Worm (Caenorhabditis elegans) whole organism, L4 larva: Measurements from ENCODE around the gene nlp-3.

ENCODE experiments used
- F26F4.8 ChIP-seq: fragments of 200-800 bp; sonication (Bioruptor generic); conservative IDR thresholded peaks from 2 replicates; pipeline ENCODE4 v1.3.6; 2022; ENCODE audit warnings: missing genetic modification characterization, missing compliant biosample characterization
- F44E2.7 ChIP-seq: fragments of 200-800 bp; sonication (Bioruptor generic); IDR thresholded peaks from 2 replicates; pipeline ENCODE4 v2.1.2; 2022; ENCODE audit warnings: missing genetic modification characterization, missing compliant biosample characterization
- T20F7.1 ChIP-seq: fragments of 200-800 bp; sonication (Bioruptor generic); optimal IDR thresholded peaks from 2 replicates; lab custom pipeline; 2018; ENCODE audit warnings: mild to moderate bottlenecking, missing genetic modification characterization, missing compliant biosample characterization
- ZK337.2 ChIP-seq: fragments of 200-800 bp; sonication (Bioruptor generic); IDR thresholded peaks from 2 replicates; pipeline ENCODE4 v1.3.6; 2022; ENCODE audit warnings: missing genetic modification reagents, missing genetic modification characterization, missing compliant biosample characterization
- ZK546.5 ChIP-seq, 2 experiments: sonication (generic microtip); optimal IDR thresholded peaks; 2 replicates each; lab custom pipeline; 2017; ENCODE audit warnings: missing biosample characterization in 2 of 2, missing genetic modification characterization in 2 of 2
- aha-1 ChIP-seq: fragments of 150-350 bp; peaks from one replicate; lab custom pipeline; 2014; ENCODE audit warnings: missing biosample characterization, missing genetic modification characterization
- ama-1 ChIP-seq: fragments of 150-350 bp; optimal IDR thresholded peaks from 2 replicates; lab custom pipeline; 2014; ENCODE audit warnings: inconsistent platforms, mixed read lengths
- ceh-20 ChIP-seq: fragments of 200-800 bp; sonication (Bioruptor generic); IDR thresholded peaks from 2 replicates; pipeline ENCODE4 v1.3.6; 2022; ENCODE audit warnings: missing genetic modification reagents, missing genetic modification characterization, missing compliant biosample characterization
- ceh-28 ChIP-seq: fragments of 150-350 bp; optimal IDR thresholded peaks from 2 replicates; lab custom pipeline; 2014; ENCODE audit warnings: missing biosample characterization, missing genetic modification reagents, missing genetic modification characterization
- daf-12 ChIP-seq: fragments of 150-350 bp; optimal IDR thresholded peaks from 2 replicates; lab custom pipeline; 2014; ENCODE audit warnings: missing biosample characterization, missing genetic modification reagents, missing genetic modification characterization
- daf-16 ChIP-seq, 3 experiments: sonication (generic microtip); optimal IDR thresholded peaks; 2 replicates each; lab custom pipeline; 2016 to 2017; ENCODE audit warnings: missing genetic modification characterization in 3 of 3, missing genetic modification reagents in 3 of 3, mild to moderate bottlenecking in 2 of 3, missing compliant biosample characterization in 2 of 3, missing biosample characterization in 1 of 3, moderate library complexity in 1 of 3
- daf-19 ChIP-seq: fragments of 200-800 bp; sonication (Bioruptor generic); conservative IDR thresholded peaks from 2 replicates; pipeline ENCODE4 v1.3.6; 2022; ENCODE audit warnings: missing genetic modification characterization, missing compliant biosample characterization
- dmd-8 ChIP-seq: fragments of 200-800 bp; sonication (Bioruptor generic); IDR thresholded peaks from 2 replicates; pipeline ENCODE4 v1.3.6; 2022; ENCODE audit warnings: missing genetic modification characterization, missing compliant biosample characterization
- dmd-9 ChIP-seq: fragments of 200-800 bp; sonication (Bioruptor generic); IDR thresholded peaks from 2 replicates; pipeline ENCODE4 v1.3.6; 2022; ENCODE audit warnings: missing genetic modification reagents, missing genetic modification characterization, missing compliant biosample characterization
- dve-1 ChIP-seq: sonication (generic microtip); optimal IDR thresholded peaks from 2 replicates; lab custom pipeline; 2017; ENCODE audit warnings: antibody characterized with exemption, mild to moderate bottlenecking, missing genetic modification characterization, missing compliant biosample characterization; ENCODE audit not compliant: insufficient read depth
- fkh-10 ChIP-seq: fragments of 150-350 bp; optimal IDR thresholded peaks from 2 replicates; lab custom pipeline; 2014; ENCODE audit warnings: missing biosample characterization, missing genetic modification reagents, missing genetic modification characterization
- jun-1 ChIP-seq: fragments of 150-350 bp; optimal IDR thresholded peaks from 2 replicates; lab custom pipeline; 2014; ENCODE audit warnings: missing biosample characterization, missing genetic modification reagents, missing genetic modification characterization
- lim-7 ChIP-seq: fragments of 200-800 bp; sonication (Bioruptor generic); IDR thresholded peaks from 2 replicates; pipeline ENCODE4 v1.3.6; 2022; ENCODE audit warnings: missing genetic modification characterization, missing compliant biosample characterization
- madf-5 ChIP-seq, 2 experiments: fragments of 200-800 bp; sonication (Bioruptor generic); IDR thresholded peaks; 2 replicates each; pipeline ENCODE4 v1.3.6; 2022; ENCODE audit warnings: missing compliant biosample characterization in 2 of 2, missing genetic modification characterization in 2 of 2
- mdl-1 ChIP-seq, 2 experiments: fragments of 150-350 bp in 1 of 2; sonication (generic microtip) in 1 of 2; optimal IDR thresholded peaks; 2 replicates each; lab custom pipeline; 2014 to 2017; ENCODE audit warnings: missing biosample characterization in 2 of 2, missing genetic modification characterization in 2 of 2
- mes-2 ChIP-seq: sonication (generic microtip); optimal IDR thresholded peaks from 2 replicates; lab custom pipeline; 2016; ENCODE audit warnings: missing genotype, mild to moderate bottlenecking, missing genetic modification characterization, missing compliant biosample characterization; ENCODE audit not compliant: poor library complexity, severe bottlenecking
- nhr-10 ChIP-seq: fragments of 150-350 bp; optimal IDR thresholded peaks from 2 replicates; lab custom pipeline; 2014; ENCODE audit warnings: missing biosample characterization, missing genetic modification characterization
- nhr-102 ChIP-seq: sonication (generic microtip); optimal IDR thresholded peaks from 2 replicates; lab custom pipeline; 2016; ENCODE audit warnings: mild to moderate bottlenecking, missing genetic modification characterization, moderate library complexity, missing compliant biosample characterization
- nhr-25 ChIP-seq: sonication (generic microtip); optimal IDR thresholded peaks from 2 replicates; lab custom pipeline; 2017; ENCODE audit warnings: missing genetic modification characterization, mild to moderate bottlenecking, missing compliant biosample characterization, antibody characterized with exemption, moderate library complexity, borderline replicate concordance; ENCODE audit not compliant: insufficient read depth
- nhr-28 ChIP-seq: fragments of 150-350 bp; optimal IDR thresholded peaks from 2 replicates; lab custom pipeline; 2014; ENCODE audit warnings: missing biosample characterization, missing genetic modification characterization
- nhr-41 ChIP-seq: fragments of 200-800 bp; sonication (Bioruptor generic); IDR thresholded peaks from 2 replicates; pipeline ENCODE4 v1.3.6; 2022; ENCODE audit warnings: missing genetic modification reagents, missing genetic modification characterization, missing compliant biosample characterization
- nhr-48 ChIP-seq: sonication (generic microtip); optimal IDR thresholded peaks from 2 replicates; lab custom pipeline; 2016; ENCODE audit warnings: mild to moderate bottlenecking, missing genetic modification characterization, missing compliant biosample characterization
- nhr-76 ChIP-seq: fragments of 150-350 bp; optimal IDR thresholded peaks from 2 replicates; lab custom pipeline; 2014; ENCODE audit warnings: missing biosample characterization, missing genetic modification characterization
- pqm-1 ChIP-seq: sonication (generic microtip); optimal IDR thresholded peaks from 2 replicates; lab custom pipeline; 2017; ENCODE audit warnings: missing biosample characterization, missing genetic modification characterization
- sdz-12 ChIP-seq: fragments of 200-800 bp; sonication (Bioruptor generic); optimal IDR thresholded peaks from 2 replicates; lab custom pipeline; 2018; ENCODE audit warnings: mild to moderate bottlenecking, missing genetic modification characterization, missing compliant biosample characterization
- snpc-4 ChIP-seq: fragments of 150-350 bp; optimal IDR thresholded peaks from 2 replicates; lab custom pipeline; 2014; ENCODE audit warnings: missing biosample characterization, missing genetic modification characterization
- spr-1 ChIP-seq: sonication (generic microtip); optimal IDR thresholded peaks from 2 replicates; lab custom pipeline; 2016; ENCODE audit warnings: mild to moderate bottlenecking, missing genetic modification characterization, missing compliant biosample characterization
- tag-97 ChIP-seq: fragments of 200-800 bp; sonication (Bioruptor generic); IDR thresholded peaks from 2 replicates; pipeline ENCODE4 v1.3.6; 2022; ENCODE audit warnings: missing genetic modification characterization, missing compliant biosample characterization
- unc-62 ChIP-seq, 3 experiments: fragments of 150-350 bp in 1 of 3; sonication (generic microtip); optimal IDR thresholded peaks in 2 of 3; peaks in 1 of 3; 1 replicate in 1 of 3; 2 replicates in 2 of 3; lab custom pipeline; 2014 to 2017; ENCODE audit warnings: missing biosample characterization in 3 of 3, missing genetic modification characterization in 3 of 3, missing genetic modification reagents in 3 of 3, missing genotype in 1 of 3
- zfp-2 ChIP-seq: sonication (generic microtip); optimal IDR thresholded peaks from 2 replicates; lab custom pipeline; 2016; ENCODE audit warnings: mild to moderate bottlenecking, missing genetic modification characterization, missing compliant biosample characterization
- zip-11 ChIP-seq: fragments of 200-800 bp; sonication (Bioruptor generic); IDR thresholded peaks from 2 replicates; pipeline ENCODE4 v1.3.6; 2022; ENCODE audit warnings: missing genetic modification characterization, missing compliant biosample characterization
- zip-2 ChIP-seq: fragments of 150-350 bp; optimal IDR thresholded peaks from 2 replicates; lab custom pipeline; 2014; ENCODE audit warnings: missing biosample characterization, missing genetic modification characterization
- ztf-11 ChIP-seq: fragments of 150-350 bp; optimal IDR thresholded peaks from 2 replicates; lab custom pipeline; 2014; ENCODE audit warnings: missing biosample characterization, missing genetic modification characterization

nlp-3 gene

DNA sequence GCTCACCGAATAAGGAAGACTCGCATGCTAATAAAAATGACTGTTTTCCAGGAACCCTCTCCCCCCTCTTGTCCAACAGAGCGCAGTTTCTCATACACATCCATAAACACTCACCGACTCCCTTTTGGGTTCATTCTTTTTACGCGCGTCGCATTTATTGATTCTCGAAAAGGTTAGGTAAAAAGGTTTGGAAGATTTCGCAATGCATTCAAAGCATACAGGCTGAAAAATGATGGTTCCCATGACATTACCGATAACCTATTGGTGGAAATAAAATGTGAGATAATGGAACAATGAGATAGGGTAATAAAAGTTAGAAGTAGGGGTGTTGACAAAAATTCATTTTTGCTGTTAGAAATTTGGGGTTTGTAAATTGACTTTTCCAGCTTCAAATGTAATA, 19.8 kb downstream of the nlp-3 start:
- TF ChIP-seq ZK546.5 (tag; optimal IDR thresholded peaks at IDR 0.05; lab: Kevin White, UChicago) = no peak
- peak; percentile 10 for TF ChIP-seq aha-1 (tag; lab: Kevin White, UChicago)
- no peak for TF ChIP-seq nhr-76 (tag; lab: Kevin White, UChicago)
- TF ChIP-seq spr-1 (tag; lab: Kevin White, UChicago) = no peak
- TF ChIP-seq madf-5 (GFP tag; IDR thresholded peaks at IDR 0.05; lab: Robert Waterston, UW) = no peak
- TF ChIP-seq mes-2 (tag; lab: Kevin White, UChicago) = peak; percentile 12
- TF ChIP-seq jun-1 (tag; lab: Kevin White, UChicago) = no peak
- TF ChIP-seq zip-2 (tag; lab: Kevin White, UChicago) = no peak

ce11 chrX:13157112-13157768, 21.0 kb downstream of the nlp-3 start:
- no peak for TF ChIP-seq sdz-12
- TF ChIP-seq zfp-2 (tag; lab: Kevin White, UChicago) = no peak
- no peak for TF ChIP-seq T20F7.1 (GFP tag; lab: Kevin White, UChicago)
- TF ChIP-seq ceh-28 (tag; lab: Kevin White, UChicago) = peak; percentile 70
- peak; percentile 97 for TF ChIP-seq aha-1 (tag; lab: Kevin White, UChicago)
- peak in 1 of 2 experiments; percentile 34 for TF ChIP-seq unc-62 (GFP tag; optimal IDR thresholded peaks at IDR 0.05 in 1 of 2; lab: Kevin White, UChicago)
- no peak for TF ChIP-seq unc-62 (tag; optimal IDR thresholded peaks at IDR 0.05; lab: Kevin White, UChicago)
- TF ChIP-seq nhr-25 (tag; lab: Kevin White, UChicago) = peak; percentile 29
- no peak for TF ChIP-seq ZK337.2
- no peak for TF ChIP-seq nhr-41 (GFP tag; lab: Robert Waterston, UW)
- TF ChIP-seq lim-7 (GFP tag; lab: Robert Waterston, UW) = no peak
- no peak for TF ChIP-seq dmd-9 (GFP tag; lab: Robert Waterston, UW)
- TF ChIP-seq ceh-20 = no peak
- no peak for TF ChIP-seq tag-97
- no peak for TF ChIP-seq zip-2 (tag; lab: Kevin White, UChicago)
- TF ChIP-seq daf-16 (GFP tag; optimal IDR thresholded peaks at IDR 0.05; lab: Kevin White, UChicago) = no peak
- peak; percentile 13 for TF ChIP-seq daf-16 (tag; optimal IDR thresholded peaks at IDR 0.05; lab: Kevin White, UChicago)
- TF ChIP-seq nhr-102 (tag; lab: Kevin White, UChicago) = no peak
- peak; percentile 30 for TF ChIP-seq dve-1 (tag; lab: Kevin White, UChicago)
- no peak for TF ChIP-seq ztf-11 (tag; lab: Kevin White, UChicago)
- no peak for TF ChIP-seq F26F4.8 (GFP tag; lab: Robert Waterston, UW)
- TF ChIP-seq nhr-28 (tag; lab: Kevin White, UChicago) = peak; percentile 26
- no peak for TF ChIP-seq daf-12 (tag; lab: Kevin White, UChicago)
- TF ChIP-seq nhr-48 (tag; lab: Kevin White, UChicago) = no peak

DNA sequence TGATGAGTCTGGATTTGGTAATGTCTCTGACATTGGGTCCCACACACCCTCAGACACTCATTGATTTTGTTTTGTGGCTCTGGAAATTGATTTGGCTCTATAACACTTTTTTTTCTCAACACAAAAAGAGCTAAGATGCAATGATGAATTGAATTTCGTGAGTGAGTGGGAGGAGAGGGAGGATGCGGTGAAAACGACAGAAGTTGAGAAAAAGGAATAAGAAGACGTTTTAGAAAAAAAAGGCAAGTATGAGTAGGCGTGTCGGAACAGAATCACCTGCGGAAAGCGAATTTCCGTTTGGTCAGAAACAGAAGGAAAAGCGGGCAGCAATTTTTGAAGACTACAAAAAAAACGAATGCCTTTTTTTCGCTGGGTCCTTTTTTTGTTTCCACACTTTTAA, 22.5 kb downstream of the nlp-3 start:
- no peak for TF ChIP-seq snpc-4
- TF ChIP-seq unc-62 (GFP tag; optimal IDR thresholded peaks at IDR 0.05 in 1 of 2; lab: Kevin White, UChicago) = peak in 1 of 2 experiments; percentile 38
- no peak for TF ChIP-seq unc-62 (tag; optimal IDR thresholded peaks at IDR 0.05; lab: Kevin White, UChicago)
- no peak for TF ChIP-seq nhr-10
- TF ChIP-seq mdl-1 (tag; optimal IDR thresholded peaks at IDR 0.05; lab: Kevin White, UChicago) = no peak
- TF ChIP-seq daf-19 (GFP tag; lab: Robert Waterston, UW) = no peak
- no peak for TF ChIP-seq pqm-1 (tag; lab: Kevin White, UChicago)
- TF ChIP-seq dve-1 (tag; lab: Kevin White, UChicago) = no peak
- no peak for TF ChIP-seq ama-1 (lab: Kevin White, UChicago)
- no peak for TF ChIP-seq zip-11 (GFP tag; lab: Robert Waterston, UW)
- TF ChIP-seq fkh-10 (GFP tag; lab: Kevin White, UChicago) = peak; percentile 72
- TF ChIP-seq dmd-8 (GFP tag; lab: Robert Waterston, UW) = no peak
- no peak for TF ChIP-seq nhr-25 (tag; lab: Kevin White, UChicago)
- TF ChIP-seq daf-12 (tag; lab: Kevin White, UChicago) = no peak
- no peak for TF ChIP-seq F44E2.7 (GFP tag; lab: Robert Waterston, UW)
- no peak for TF ChIP-seq nhr-102 (tag; lab: Kevin White, UChicago)
